Fruit fly (Drosophila melanogaster) ovary, adult (tissue): Measurements from ENCODE around the gene CG1737.
A peak's percentile ranks its signal among the peaks of the same experiment; 100 is the strongest.

Experiments used
- CG17801 ChIP-seq: fragments of 200-800 bp; optimal IDR thresholded peaks from 2 replicates; lab custom pipeline; 2019; ENCODE audit warnings: missing biosample characterization, mild to moderate bottlenecking, missing genetic modification characterization, moderate library complexity; ENCODE audit not compliant: partially characterized antibody

Gene CG1737

dm6 chrX:11379139-11379538, 28.7 kb downstream of the CG1737 start:
- TF ChIP-seq CG17801 (GFP tag; lab: Kevin White, UChicago): peak; percentile 48

- TF ChIP-seq CG17801 (GFP tag; lab: Kevin White, UChicago): no peak
These were observed 29.3 kb downstream of the CG1737 start for dm6 chrX:11379747-11380146.

DNA sequence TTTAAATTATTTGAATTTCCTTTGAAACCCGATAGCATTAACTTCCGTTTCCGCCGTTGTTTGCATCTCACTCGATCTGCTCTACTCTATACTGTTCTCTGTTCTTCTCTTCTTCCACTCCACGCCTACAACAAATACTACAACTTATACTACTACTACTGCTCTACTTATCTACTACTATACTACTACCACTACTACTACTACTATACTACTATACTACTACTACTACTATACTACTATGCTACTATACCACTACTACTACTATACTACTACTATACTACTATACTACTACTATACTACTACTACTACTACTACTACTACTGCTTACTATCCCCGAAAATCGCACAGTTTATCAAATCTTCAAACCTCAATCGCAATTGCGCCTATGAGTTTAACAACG, 32.2 kb downstream of the CG1737 start:
- no peak for TF ChIP-seq CG17801 (GFP tag; lab: Kevin White, UChicago)

- TF ChIP-seq CG17801 (GFP tag; lab: Kevin White, UChicago): no peak
These were observed 33.1 kb downstream of the CG1737 start for dm6 chrX:11383530-11383929.

dm6 chrX:11384023-11384444, 33.6 kb downstream of the CG1737 start:
- no peak for TF ChIP-seq CG17801 (GFP tag; lab: Kevin White, UChicago)

DNA sequence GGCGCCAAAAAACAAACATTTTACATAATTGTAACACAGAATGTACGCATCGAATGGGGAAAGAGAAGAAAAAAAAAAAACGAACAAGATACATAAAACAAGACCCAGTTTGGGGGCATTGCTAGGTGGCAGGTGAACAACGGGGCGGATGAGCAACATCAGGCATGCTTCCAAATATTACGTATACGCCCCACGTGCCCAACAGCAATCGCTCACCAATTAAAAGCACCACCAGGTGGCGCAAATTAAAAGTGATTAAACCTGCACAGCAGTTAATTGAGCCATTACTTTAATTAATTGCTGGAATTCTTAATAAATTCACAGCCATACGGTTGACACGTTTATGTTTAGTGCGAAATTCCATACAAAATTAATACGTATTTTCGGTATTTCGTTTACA, 35.1 kb downstream of the CG1737 start:
- TF ChIP-seq CG17801 (GFP tag; lab: Kevin White, UChicago): no peak

- peak; percentile 50 for TF ChIP-seq CG17801 (GFP tag; lab: Kevin White, UChicago)
These were observed 39.4 kb downstream of the CG1737 start for dm6 chrX:11389494-11390447.

DNA sequence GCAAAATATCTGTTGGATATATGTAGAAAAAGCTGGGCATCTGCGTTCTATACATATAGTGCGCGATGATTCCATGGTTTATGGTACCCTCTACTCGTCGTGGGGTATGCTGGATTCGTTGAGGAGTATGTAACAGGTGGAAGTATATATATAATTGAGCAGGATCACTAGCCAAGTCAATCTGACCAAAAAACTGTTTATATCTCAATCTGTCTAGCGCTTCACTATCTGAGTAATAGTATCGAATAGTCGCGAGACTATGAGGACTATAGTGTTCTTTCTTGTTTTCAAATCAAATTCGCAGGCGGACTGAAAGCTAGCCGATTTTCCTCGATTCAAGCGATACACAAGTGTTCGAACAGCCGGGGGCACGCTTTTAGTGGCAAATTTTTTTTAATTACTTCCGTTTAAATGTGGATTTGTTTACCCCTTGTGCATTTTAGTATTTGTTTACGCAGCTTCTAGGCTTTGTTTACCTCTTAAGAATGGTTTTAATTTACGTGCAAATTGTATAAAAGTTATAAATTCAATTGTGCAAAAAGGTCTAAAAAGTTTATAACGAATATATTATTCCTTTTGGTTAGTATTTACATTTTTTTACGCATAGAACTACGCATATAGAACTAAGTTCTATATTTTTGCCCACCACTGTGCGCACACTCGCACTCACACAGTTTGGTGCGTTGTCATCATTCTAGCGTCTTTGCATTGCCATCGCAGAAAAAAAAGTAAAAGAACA, 40.4 kb downstream of the CG1737 start:
- TF ChIP-seq CG17801 (GFP tag; lab: Kevin White, UChicago): peak; percentile 46

dm6 chrX:11391364-11391915, 41.0 kb downstream of the CG1737 start:
- TF ChIP-seq CG17801 (GFP tag; lab: Kevin White, UChicago): no peak

DNA sequence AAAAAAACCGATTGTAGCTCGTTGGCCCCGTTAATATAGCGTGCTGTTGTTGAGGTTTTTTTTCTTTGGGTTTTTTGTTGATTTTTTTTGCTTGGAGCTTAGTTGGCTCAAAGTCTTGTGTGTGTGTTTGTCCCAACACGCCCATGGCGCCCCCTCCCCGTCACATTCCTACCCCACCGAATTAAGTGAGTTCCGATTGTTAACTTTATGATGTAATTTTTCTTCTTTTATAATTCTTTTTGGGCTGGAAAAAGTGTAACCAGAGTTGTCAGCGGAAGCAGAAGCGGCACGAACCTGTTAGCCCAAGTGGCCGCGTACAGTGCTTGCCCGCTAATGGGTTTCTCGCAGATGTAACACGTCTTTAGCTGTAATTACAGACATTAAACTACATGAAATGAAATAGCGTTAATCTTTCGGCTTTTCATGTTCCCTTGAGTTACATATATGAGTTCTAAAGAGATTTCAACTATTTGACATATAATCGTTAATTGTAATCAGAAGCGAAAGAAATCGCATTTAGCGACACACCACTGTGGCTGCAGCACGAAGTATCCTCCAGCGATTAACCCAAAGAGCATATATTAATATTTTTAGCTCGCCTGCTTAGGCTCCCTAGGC, 42.7 kb downstream of the CG1737 start:
- no peak for TF ChIP-seq CG17801 (GFP tag; lab: Kevin White, UChicago)

DNA sequence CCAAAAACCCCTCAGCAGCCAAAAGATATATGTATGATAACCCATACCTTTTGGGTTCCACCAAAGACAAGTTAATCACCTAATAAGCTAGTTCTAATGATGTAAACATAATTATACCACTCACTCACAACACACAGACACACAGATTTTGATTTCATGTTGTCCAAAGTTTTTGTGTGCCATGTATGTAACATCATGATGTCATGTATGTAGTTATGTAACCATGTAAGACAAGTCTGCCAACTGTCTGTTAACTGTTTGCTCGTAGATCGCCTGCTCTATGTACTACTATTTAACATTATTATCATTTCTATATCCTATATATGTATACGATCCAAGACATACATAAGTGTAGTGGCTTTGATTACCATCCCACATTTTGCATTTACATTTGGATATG, 53.8 kb downstream of the CG1737 start:
- no peak for TF ChIP-seq CG17801 (GFP tag; lab: Kevin White, UChicago)
